Worm (Caenorhabditis elegans): ENCODE measurements around the gene T01H3.3.

- TF ChIP-seq lin-15B (tag; optimal IDR thresholded peaks at IDR 0.05) (no peak), tbx-2 (tag; optimal IDR thresholded peaks at IDR 0.05) (no peak), ceh-82 (tag; optimal IDR thresholded peaks at IDR 0.05) (no peak), unc-39 (tag; optimal IDR thresholded peaks at IDR 0.05) (no peak), elt-3 (tag; optimal IDR thresholded peaks at IDR 0.05) (no peak), nhr-11 (tag; optimal IDR thresholded peaks at IDR 0.05) (no peak), skn-1 (tag; optimal IDR thresholded peaks at IDR 0.05) (no peak), ztf-4 (tag; optimal IDR thresholded peaks at IDR 0.05) (no peak)
These were observed 24.0 kb downstream of the T01H3.3 start, which contains the start of gene acr-7 for ce11 chrII:7849697-7850096.

Data from whole organism, L3 larva.